Worm (Caenorhabditis elegans) whole organism, L3 larva: ENCODE measurements around the gene sel-9.

ENCODE experiments used
- R02D3.7 ChIP-seq: fragments of 150-350 bp; optimal IDR thresholded peaks from 2 replicates; lab custom pipeline; 2014; ENCODE audit warnings: missing biosample characterization, missing genetic modification characterization
- nhr-11 ChIP-seq: fragments of 150-350 bp; optimal IDR thresholded peaks from 2 replicates; lab custom pipeline; 2014; ENCODE audit warnings: missing biosample characterization, missing genetic modification characterization
- nhr-12 ChIP-seq: fragments of 150-350 bp; optimal IDR thresholded peaks from 2 replicates; lab custom pipeline; 2014; ENCODE audit warnings: missing biosample characterization, missing genetic modification characterization
- unc-62 ChIP-seq: fragments of 150-350 bp; sonication (generic microtip); optimal IDR thresholded peaks from 4 replicates; lab custom pipeline; 2014; ENCODE audit warnings: missing biosample characterization, missing genetic modification reagents, missing genetic modification characterization

DNA sequence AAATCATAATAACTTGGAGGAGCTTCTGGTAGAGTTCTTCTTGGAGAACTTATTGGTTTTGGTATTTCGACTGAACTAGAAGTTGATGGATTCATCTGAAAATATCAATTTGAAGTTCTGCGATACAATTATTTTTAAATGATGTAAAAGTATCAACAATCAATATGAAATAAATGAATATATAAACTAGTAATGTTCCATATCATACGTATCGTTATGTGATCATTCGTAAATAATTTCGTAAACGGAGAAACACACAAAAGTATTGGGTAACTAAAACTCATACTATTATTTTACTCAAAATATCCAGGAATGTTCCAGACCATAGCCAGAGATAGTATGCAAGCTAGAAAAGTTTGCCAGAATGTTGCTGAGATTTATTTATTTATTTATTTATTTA is 4.0 kb upstream of the sel-9 start, which contains the start of gene W02D7.8:
- TF ChIP-seq unc-62 (GFP tag; lab: Kevin White, UChicago) (no peak), nhr-11 (tag; lab: Kevin White, UChicago) (no peak), R02D3.7 (no peak), nhr-12 (no peak)
